Worm (Caenorhabditis elegans): Measurements from ENCODE around the gene srh-63.

DNA sequence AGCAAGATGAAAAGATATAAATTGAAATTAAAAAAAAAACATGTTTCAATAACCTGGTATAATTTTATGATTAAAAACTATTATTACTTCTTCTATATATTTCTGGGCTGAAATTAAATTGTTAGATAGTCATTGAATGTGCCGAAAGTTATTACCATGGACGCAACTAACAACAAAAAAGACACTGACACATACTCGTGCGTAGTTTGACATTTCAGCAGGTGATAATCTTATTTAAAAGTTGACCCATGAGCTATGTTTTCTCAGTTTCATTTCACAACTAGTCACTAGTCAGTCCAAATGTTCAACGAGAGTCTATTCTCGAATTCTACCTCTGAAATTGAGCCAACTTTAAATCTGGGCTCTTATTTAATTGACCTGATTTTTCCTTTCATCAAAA lies 5.0 kb downstream of the srh-63 start, which contains the start of gene T27E7.3:
- no peak for TF ChIP-seq pag-3 (tag; optimal IDR thresholded peaks at IDR 0.05; ENCODE audit: borderline replicate concordance, insufficient read depth)
- TF ChIP-seq nhr-12 (tag; optimal IDR thresholded peaks at IDR 0.05) = no peak
- no peak for TF ChIP-seq lsy-2 (tag; optimal IDR thresholded peaks at IDR 0.05)
- no peak for TF ChIP-seq ztf-11 (tag; optimal IDR thresholded peaks at IDR 0.05)
- no peak for TF ChIP-seq snpc-4 (tag; optimal IDR thresholded peaks at IDR 0.05)
